Worm (Caenorhabditis elegans) whole organism, L1 larva: ENCODE measurements around the gene srz-70.

Experiments
- C04F5.9 ChIP-seq: sonication (generic microtip); optimal IDR thresholded peaks from 2 replicates; lab custom pipeline; 2016; ENCODE audit warnings: missing genetic modification characterization, missing compliant biosample characterization
- Y116A8C.19 ChIP-seq: sonication (generic microtip); optimal IDR thresholded peaks from 2 replicates; lab custom pipeline; 2016; ENCODE audit warnings: missing compliant biosample characterization, missing genetic modification characterization, borderline replicate concordance
- aha-1 ChIP-seq: fragments of 150-350 bp; optimal IDR thresholded peaks from 2 replicates; lab custom pipeline; 2014; ENCODE audit warnings: missing biosample characterization, missing genetic modification characterization
- ama-1 ChIP-seq: fragments of 150-350 bp; optimal IDR thresholded peaks from 2 replicates; lab custom pipeline; 2014
- blmp-1 ChIP-seq: fragments of 150-350 bp; optimal IDR thresholded peaks from 2 replicates; lab custom pipeline; 2014; ENCODE audit warnings: missing biosample characterization, missing genetic modification characterization
- ceh-8 ChIP-seq: fragments of 200-800 bp; sonication (Bioruptor generic); optimal IDR thresholded peaks from 2 replicates; lab custom pipeline; 2018; ENCODE audit warnings: mild to moderate bottlenecking, missing genetic modification characterization, moderate library complexity, missing compliant biosample characterization
- ceh-88 ChIP-seq: fragments of 200-800 bp; sonication (Bioruptor generic); IDR thresholded peaks from 2 replicates; pipeline ENCODE4 v1.3.6; 2022; ENCODE audit warnings: missing genetic modification characterization, missing compliant biosample characterization
- ceh-90 ChIP-seq: sonication (generic microtip); optimal IDR thresholded peaks from 2 replicates; lab custom pipeline; 2016; ENCODE audit warnings: missing genetic modification characterization, missing compliant biosample characterization
- dpl-1 ChIP-seq, 3 experiments: fragments of 150-350 bp in 2 of 3; sonication (generic microtip) in 1 of 3; optimal IDR thresholded peaks; 2 replicates each; lab custom pipeline; 2014 to 2017; ENCODE audit warnings: missing biosample characterization in 3 of 3, missing genetic modification characterization in 3 of 3, missing genetic modification reagents in 3 of 3
- efl-1 ChIP-seq, 4 experiments: fragments of 150-350 bp; optimal IDR thresholded peaks in 3 of 4; peaks in 1 of 4; 1 replicate in 1 of 4; 2 replicates in 3 of 4; lab custom pipeline; 2014; ENCODE audit warnings: missing biosample characterization in 2 of 4, missing genetic modification characterization in 2 of 4, missing genetic modification reagents in 2 of 4
- egl-27 ChIP-seq, 2 experiments: fragments of 150-350 bp in 1 of 2; sonication (generic microtip); optimal IDR thresholded peaks; 3 replicates each; lab custom pipeline; 2017 to 2018; ENCODE audit warnings: missing biosample characterization in 2 of 2, missing genetic modification characterization in 2 of 2, missing genetic modification reagents in 2 of 2
- elt-2 ChIP-seq: sonication (generic microtip); optimal IDR thresholded peaks from 2 replicates; lab custom pipeline; 2016; ENCODE audit warnings: missing genetic modification characterization, mild to moderate bottlenecking, inconsistent platforms, missing compliant biosample characterization, missing genetic modification reagents
- fos-1 ChIP-seq: fragments of 150-350 bp; optimal IDR thresholded peaks from 2 replicates; lab custom pipeline; 2014; ENCODE audit warnings: missing biosample characterization, missing genetic modification characterization
- grh-1 ChIP-seq: fragments of 200-800 bp; sonication (Bioruptor generic); IDR thresholded peaks from 2 replicates; pipeline ENCODE4 v1.3.6; 2022; ENCODE audit warnings: missing genetic modification reagents, missing genetic modification characterization, missing compliant biosample characterization
- hlh-17 ChIP-seq: fragments of 200-800 bp; sonication (Bioruptor generic); optimal IDR thresholded peaks from 2 replicates; lab custom pipeline; 2018; ENCODE audit warnings: missing genetic modification characterization, mild to moderate bottlenecking, missing compliant biosample characterization, moderate library complexity, borderline replicate concordance
- hlh-4 ChIP-seq: sonication (generic microtip); optimal IDR thresholded peaks from 2 replicates; lab custom pipeline; 2016; ENCODE audit warnings: mild to moderate bottlenecking, missing genetic modification characterization, missing compliant biosample characterization
- irx-1 ChIP-seq: sonication (generic microtip); optimal IDR thresholded peaks from 2 replicates; lab custom pipeline; 2016; ENCODE audit warnings: missing genetic modification characterization, missing compliant biosample characterization
- lin-14 ChIP-seq: fragments of 200-800 bp; sonication (Bioruptor generic); optimal IDR thresholded peaks from 2 replicates; lab custom pipeline; 2018; ENCODE audit warnings: mild to moderate bottlenecking, missing genetic modification characterization, moderate library complexity, missing compliant biosample characterization
- lin-35 ChIP-seq, 2 experiments: fragments of 150-350 bp; optimal IDR thresholded peaks; 2 replicates each; lab custom pipeline; 2014; ENCODE audit warnings: missing biosample characterization in 2 of 2, missing genetic modification characterization in 2 of 2, missing genetic modification reagents in 2 of 2
- lir-3 ChIP-seq: sonication (generic microtip); optimal IDR thresholded peaks from 2 replicates; lab custom pipeline; 2016; ENCODE audit warnings: mild to moderate bottlenecking, missing genetic modification characterization, moderate library complexity, missing compliant biosample characterization; ENCODE audit not compliant: poor library complexity
- mdl-1 ChIP-seq, 2 experiments: fragments of 150-350 bp; optimal IDR thresholded peaks; 2 replicates each; lab custom pipeline; 2014 to 2017; ENCODE audit warnings: missing biosample characterization in 2 of 2, missing genetic modification characterization in 2 of 2, inconsistent platforms in 1 of 2
- mep-1 ChIP-seq: fragments of 150-350 bp; optimal IDR thresholded peaks from 2 replicates; lab custom pipeline; 2014; ENCODE audit warnings: missing biosample characterization, missing genetic modification characterization
- nhr-20 ChIP-seq: sonication (generic microtip); optimal IDR thresholded peaks from 2 replicates; lab custom pipeline; 2016; ENCODE audit warnings: mild to moderate bottlenecking, missing genetic modification characterization, missing compliant biosample characterization
- nhr-28 ChIP-seq: fragments of 150-350 bp; optimal IDR thresholded peaks from 2 replicates; lab custom pipeline; 2014; ENCODE audit warnings: missing biosample characterization, missing genetic modification characterization
- nhr-47 ChIP-seq: sonication (generic microtip); optimal IDR thresholded peaks from 2 replicates; lab custom pipeline; 2016; ENCODE audit warnings: mild to moderate bottlenecking, missing genetic modification characterization, moderate library complexity, missing compliant biosample characterization
- nhr-76 ChIP-seq: sonication (generic microtip); optimal IDR thresholded peaks from 2 replicates; lab custom pipeline; 2017; ENCODE audit warnings: missing biosample characterization, missing genetic modification characterization
- nhr-77 ChIP-seq: fragments of 150-350 bp; optimal IDR thresholded peaks from 2 replicates; lab custom pipeline; 2014; ENCODE audit warnings: missing biosample characterization, missing genetic modification characterization
- nhr-85 ChIP-seq: sonication (generic microtip); peaks from one replicate; lab custom pipeline; 2016; ENCODE audit warnings: missing genetic modification characterization, inconsistent platforms, missing compliant biosample characterization
- pax-3 ChIP-seq: fragments of 200-800 bp; sonication (Bioruptor generic); optimal IDR thresholded peaks from 2 replicates; lab custom pipeline; 2018; ENCODE audit warnings: mild to moderate bottlenecking, missing genetic modification characterization, moderate library complexity, missing compliant biosample characterization
- snu-23 ChIP-seq: sonication (generic microtip); optimal IDR thresholded peaks from 2 replicates; lab custom pipeline; 2016; ENCODE audit warnings: missing genetic modification characterization, missing compliant biosample characterization
- sox-4 ChIP-seq: sonication (generic microtip); optimal IDR thresholded peaks from 2 replicates; lab custom pipeline; 2016; ENCODE audit warnings: missing genetic modification characterization, missing compliant biosample characterization
- swsn-7 ChIP-seq: sonication (generic microtip); optimal IDR thresholded peaks from 2 replicates; lab custom pipeline; 2016; ENCODE audit warnings: missing genetic modification characterization, missing compliant biosample characterization
- tlp-1 ChIP-seq: fragments of 150-350 bp; optimal IDR thresholded peaks from 2 replicates; lab custom pipeline; 2014; ENCODE audit warnings: missing biosample characterization, missing genetic modification characterization
- unc-130 ChIP-seq: fragments of 150-350 bp; optimal IDR thresholded peaks from 2 replicates; lab custom pipeline; 2017; ENCODE audit warnings: missing biosample characterization, missing genetic modification characterization, inconsistent platforms
- unc-62 ChIP-seq: fragments of 150-350 bp; optimal IDR thresholded peaks from 2 replicates; lab custom pipeline; 2014; ENCODE audit warnings: missing biosample characterization, missing genetic modification reagents, missing genetic modification characterization
- unc-86 ChIP-seq: sonication (generic microtip); optimal IDR thresholded peaks from 2 replicates; lab custom pipeline; 2016; ENCODE audit warnings: missing genetic modification characterization, missing compliant biosample characterization
- xbp-1 ChIP-seq: sonication (generic microtip); optimal IDR thresholded peaks from 2 replicates; lab custom pipeline; 2016; ENCODE audit warnings: missing genetic modification characterization, missing compliant biosample characterization
- ztf-4 ChIP-seq: fragments of 150-350 bp; optimal IDR thresholded peaks from 2 replicates; lab custom pipeline; 2014; ENCODE audit warnings: missing biosample characterization, missing genetic modification characterization

srz-70 gene

ce11 chrIV:3524584-3525020 lies 45.8 kb upstream of the srz-70 start (continued):
- TF ChIP-seq nhr-28 (no peak), irx-1 (tag; lab: Kevin White, UChicago) (peak; percentile 30), nhr-76 (tag; lab: Kevin White, UChicago) (no peak), nhr-85 (tag; lab: Kevin White, UChicago) (peak; percentile 53), nhr-77 (tag; lab: Kevin White, UChicago) (peak; percentile 4), C04F5.9 (tag; lab: Kevin White, UChicago) (no peak), efl-1 (optimal IDR thresholded peaks at IDR 0.05; lab: Kevin White, UChicago) (peak; percentile 32 to 49), efl-1 (GFP tag; optimal IDR thresholded peaks at IDR 0.05 in 1 of 2; lab: Kevin White, UChicago) (peak; percentile 37 to 92), unc-62 (GFP tag; lab: Kevin White, UChicago) (no peak), ceh-88 (GFP tag; lab: Robert Waterston, UW) (no peak), unc-130 (tag; lab: Kevin White, UChicago) (peak; percentile 59), egl-27 (tag; optimal IDR thresholded peaks at IDR 0.05; lab: Kevin White, UChicago) (no peak), unc-86 (tag; lab: Kevin White, UChicago) (peak; percentile 14), dpl-1 (GFP tag; optimal IDR thresholded peaks at IDR 0.05; lab: Kevin White, UChicago) (peak; percentile 4 to 16 (median 13)), nhr-47 (peak; percentile 81), ztf-4 (tag; lab: Kevin White, UChicago) (no peak), sox-4 (tag; lab: Kevin White, UChicago) (no peak), pax-3 (tag; lab: Kevin White, UChicago) (no peak), blmp-1 (no peak), mep-1 (tag; lab: Kevin White, UChicago) (peak; percentile 53), tlp-1 (tag; lab: Kevin White, UChicago) (no peak), ceh-8 (GFP tag; lab: Kevin White, UChicago) (peak; percentile 41), fos-1 (tag; lab: Kevin White, UChicago) (peak; percentile 13), grh-1 (GFP tag; lab: Robert Waterston, UW) (no peak), swsn-7 (tag; lab: Kevin White, UChicago) (peak; percentile 66), mdl-1 (tag; optimal IDR thresholded peaks at IDR 0.05; lab: Kevin White, UChicago) (peak in 1 of 2 experiments; percentile 54), lir-3 (no peak), ama-1 (lab: Kevin White, UChicago) (no peak), hlh-4 (tag; lab: Kevin White, UChicago) (no peak), elt-2 (tag; lab: Kevin White, UChicago) (no peak), xbp-1 (tag; lab: Kevin White, UChicago) (peak; percentile 38), lin-35 (GFP tag; optimal IDR thresholded peaks at IDR 0.05; lab: Kevin White, UChicago) (peak; percentile 28 to 66)

DNA sequence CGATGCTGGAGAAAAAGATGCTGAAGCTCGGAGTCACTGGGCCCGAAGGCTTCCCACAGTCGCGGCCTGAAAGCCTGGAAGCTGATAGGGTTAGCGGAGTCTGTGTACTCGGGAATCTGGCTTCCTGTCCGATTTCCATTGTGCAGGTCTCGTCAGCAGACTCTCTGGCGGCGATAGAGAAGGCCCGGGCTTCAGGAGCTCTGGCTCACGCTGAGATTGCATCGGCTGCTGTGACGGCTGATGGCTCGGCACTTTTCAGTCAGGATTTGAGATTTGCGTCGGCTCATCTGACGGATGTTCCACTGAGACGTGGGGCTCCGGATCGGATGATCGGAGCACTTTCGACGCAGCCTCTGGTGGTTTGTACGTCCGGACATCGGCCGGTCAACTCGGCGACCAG lies 44.6 kb upstream of the srz-70 start:
- TF ChIP-seq nhr-20 (tag; lab: Kevin White, UChicago) (no peak), nhr-28 (no peak), hlh-17 (no peak), aha-1 (tag; lab: Kevin White, UChicago) (no peak)

ce11 chrIV:3521710-3522109 lies 42.9 kb upstream of the srz-70 start:
- TF ChIP-seq lin-14 (GFP tag; lab: Kevin White, UChicago) (peak; percentile 26), Y116A8C.19 (tag; lab: Kevin White, UChicago) (no peak), blmp-1 (peak; percentile 47), ceh-90 (tag; lab: Kevin White, UChicago) (no peak), unc-62 (GFP tag; lab: Kevin White, UChicago) (no peak), snu-23 (GFP tag; lab: Kevin White, UChicago) (no peak)
